Worm (Caenorhabditis elegans): ENCODE data around the gene T05C12.8.

The T05C12.8 gene

DNA sequence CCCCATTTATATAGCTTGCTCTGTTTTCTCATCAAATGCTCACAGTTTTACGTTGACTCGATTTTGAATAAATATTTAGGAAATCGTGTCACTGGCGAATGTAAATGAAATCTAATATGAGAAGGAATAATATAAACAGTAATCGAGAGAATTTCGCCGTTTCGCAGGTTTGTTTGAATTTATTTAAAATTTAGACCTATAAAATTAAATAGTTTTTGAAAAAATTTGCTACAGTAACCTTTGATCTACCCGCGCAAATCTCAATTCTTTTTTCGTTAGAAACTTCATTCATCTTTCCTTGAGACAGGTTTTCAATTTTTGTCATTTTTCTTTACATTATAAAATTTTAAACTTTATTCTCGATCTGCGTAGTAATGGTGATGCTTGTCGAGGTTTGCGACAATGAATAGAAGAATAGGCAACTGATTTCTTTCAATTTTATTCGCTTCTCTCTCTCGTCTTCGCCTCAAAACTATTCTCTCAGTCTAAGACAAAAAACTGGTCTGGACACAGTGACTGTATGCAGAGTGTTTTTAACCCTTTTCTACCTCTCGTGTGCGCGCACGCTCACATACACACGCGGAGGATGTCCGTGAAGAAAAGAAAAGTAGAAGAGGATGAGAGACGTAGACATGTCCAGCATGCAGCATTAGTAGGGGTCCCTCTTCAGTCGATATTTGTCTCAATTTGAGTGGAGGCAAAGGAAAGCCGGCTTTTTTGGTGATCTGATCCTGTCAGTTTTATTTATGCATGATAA lies 32.1 kb upstream of the T05C12.8 start, which contains the start of gene dab-1:
Gene dab-1 (plus strand): TSS at position 78 of the 757 bp plus-strand sequence.
- TF ChIP-seq pag-3 (tag; optimal IDR thresholded peaks at IDR 0.05; ENCODE audit: borderline replicate concordance) = no peak
- TF ChIP-seq ceh-2 (tag; optimal IDR thresholded peaks at IDR 0.05) = no peak
- no peak for TF ChIP-seq rnt-1 (tag; optimal IDR thresholded peaks at IDR 0.05)
- TF ChIP-seq unc-55 (GFP tag; optimal IDR thresholded peaks at IDR 0.05) = peak; percentile 30
- TF ChIP-seq hlh-30 (tag; optimal IDR thresholded peaks at IDR 0.05; ENCODE audit: insufficient read depth) = peak; percentile 49
- TF ChIP-seq elt-2 (tag; optimal IDR thresholded peaks at IDR 0.05) = peak; percentile 3
- TF ChIP-seq nfya-1 (tag; optimal IDR thresholded peaks at IDR 0.05) = peak; percentile 32
- peak; percentile 6 for TF ChIP-seq ceh-31 (tag; optimal IDR thresholded peaks at IDR 0.05)
- TF ChIP-seq ceh-19 (GFP tag; optimal IDR thresholded peaks at IDR 0.05) = peak; percentile 37

DNA sequence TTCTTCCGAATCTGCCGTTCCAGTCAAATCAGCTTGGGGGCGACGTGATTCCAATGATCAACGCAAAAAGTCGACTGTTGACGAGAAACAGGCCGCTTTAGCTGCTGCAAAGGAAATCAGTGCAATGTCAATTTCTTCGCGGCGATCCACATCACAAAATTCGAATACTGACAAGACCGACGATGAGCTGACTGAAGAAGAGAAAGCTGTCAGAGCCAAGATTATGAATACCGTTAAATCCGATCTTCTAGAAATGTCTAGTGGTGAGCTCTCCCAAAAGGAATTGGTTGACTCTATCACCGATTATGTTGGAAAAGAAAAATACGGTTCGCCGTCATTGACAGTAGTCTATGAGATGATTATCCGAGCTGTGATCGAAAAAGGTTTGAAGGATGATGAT lies 29.9 kb upstream of the T05C12.8 start:
- TF ChIP-seq tbx-7 (tag; optimal IDR thresholded peaks at IDR 0.05) = no peak
- no peak for TF ChIP-seq ttx-3 (tag; optimal IDR thresholded peaks at IDR 0.05)
- no peak for TF ChIP-seq ceh-24 (tag; optimal IDR thresholded peaks at IDR 0.05)
- TF ChIP-seq hlh-15 (tag; optimal IDR thresholded peaks at IDR 0.05) = no peak
- no peak for TF ChIP-seq ceh-31 (tag; optimal IDR thresholded peaks at IDR 0.05)
- no peak for TF ChIP-seq C38D4.7 (GFP tag; optimal IDR thresholded peaks at IDR 0.05)
- TF ChIP-seq ceh-48 (tag; optimal IDR thresholded peaks at IDR 0.05) = no peak
- TF ChIP-seq rnt-1 (tag; optimal IDR thresholded peaks at IDR 0.05) = no peak
- no peak for TF ChIP-seq ceh-18 (tag; optimal IDR thresholded peaks at IDR 0.05)
- TF ChIP-seq unc-3 (GFP tag; conservative IDR thresholded peaks at IDR 0.05) = no peak
- no peak for TF ChIP-seq unc-3 (tag; optimal IDR thresholded peaks at IDR 0.05)
- no peak for TF ChIP-seq elt-4 (tag; optimal IDR thresholded peaks at IDR 0.05)
- no peak for TF ChIP-seq lim-6 (tag; optimal IDR thresholded peaks at IDR 0.05)
- no peak for TF ChIP-seq ceh-30 (tag; optimal IDR thresholded peaks at IDR 0.05)
- no peak for TF ChIP-seq K09A11.1 (tag; optimal IDR thresholded peaks at IDR 0.05; ENCODE audit: insufficient read depth)
- TF ChIP-seq eyg-1 (tag; optimal IDR thresholded peaks at IDR 0.05) = no peak
- no peak for TF ChIP-seq pros-1 (tag; optimal IDR thresholded peaks at IDR 0.05)
- no peak for TF ChIP-seq nfya-1 (tag; optimal IDR thresholded peaks at IDR 0.05)
- TF ChIP-seq hlh-6 (tag; optimal IDR thresholded peaks at IDR 0.05) = no peak

DNA sequence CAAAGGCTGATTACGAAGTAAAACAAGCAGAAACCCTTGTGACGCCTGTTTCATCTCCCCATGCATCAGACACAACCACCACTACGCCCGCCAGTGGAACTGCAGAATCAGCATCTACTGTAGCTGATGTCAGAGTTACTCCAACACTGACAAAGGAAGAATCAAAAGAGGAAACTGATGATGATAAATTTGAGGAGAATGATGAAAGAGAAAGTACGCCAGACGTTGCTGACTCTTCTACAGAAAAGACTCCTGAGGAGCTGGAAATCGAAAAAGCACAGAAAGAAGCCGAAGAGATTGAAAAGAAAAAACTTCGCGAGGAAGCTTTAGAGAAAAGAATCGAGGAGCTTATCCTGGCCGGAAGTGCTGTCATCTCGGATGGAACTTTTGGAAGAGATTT lies 27.9 kb upstream of the T05C12.8 start:
- TF ChIP-seq tbx-2 (tag; optimal IDR thresholded peaks at IDR 0.05) (no peak), ceh-14 (tag; optimal IDR thresholded peaks at IDR 0.05) (no peak), ceh-19 (GFP tag; optimal IDR thresholded peaks at IDR 0.05) (no peak), gmeb-2 (tag; optimal IDR thresholded peaks at IDR 0.05) (no peak), dve-1 (tag; optimal IDR thresholded peaks at IDR 0.05) (no peak), ttx-3 (tag; optimal IDR thresholded peaks at IDR 0.05) (no peak)

DNA sequence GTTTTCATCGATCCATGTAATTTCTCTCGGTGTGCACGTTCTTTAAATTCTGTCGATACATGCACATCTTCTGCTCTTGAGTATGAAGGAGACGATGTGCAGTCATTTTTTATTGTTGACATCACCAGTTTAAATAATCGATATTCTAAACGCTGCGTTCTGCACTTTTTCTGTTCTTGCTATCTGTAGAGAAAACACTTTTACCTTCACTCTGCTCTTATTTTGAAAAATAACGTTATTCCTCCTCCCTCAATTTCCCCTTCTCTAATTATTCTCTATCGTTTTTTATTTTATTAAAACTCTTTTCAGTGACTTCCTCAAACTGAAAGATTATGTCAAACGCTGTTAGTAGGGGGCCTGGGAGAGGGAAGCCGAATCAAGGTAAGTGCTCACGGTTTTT lies 26.6 kb upstream of the T05C12.8 start, which contains the start of gene ifg-1:
Gene ifg-1 (plus strand): TSS at position 301 of the 400 bp plus-strand sequence.
- no peak for TF ChIP-seq tbx-2 (tag; optimal IDR thresholded peaks at IDR 0.05)
- TF ChIP-seq nhr-232 (tag; optimal IDR thresholded peaks at IDR 0.05) = no peak
- no peak for TF ChIP-seq ceh-31 (tag; optimal IDR thresholded peaks at IDR 0.05)
- TF ChIP-seq hlh-30 (tag; optimal IDR thresholded peaks at IDR 0.05; ENCODE audit: insufficient read depth) = no peak
- no peak for TF ChIP-seq ref-2 (tag; optimal IDR thresholded peaks at IDR 0.05)
- TF ChIP-seq elt-4 (tag; optimal IDR thresholded peaks at IDR 0.05) = no peak
- no peak for TF ChIP-seq pha-2 (tag; optimal IDR thresholded peaks at IDR 0.05)
- TF ChIP-seq sox-2 (GFP tag; IDR thresholded peaks at IDR 0.05) = no peak

DNA sequence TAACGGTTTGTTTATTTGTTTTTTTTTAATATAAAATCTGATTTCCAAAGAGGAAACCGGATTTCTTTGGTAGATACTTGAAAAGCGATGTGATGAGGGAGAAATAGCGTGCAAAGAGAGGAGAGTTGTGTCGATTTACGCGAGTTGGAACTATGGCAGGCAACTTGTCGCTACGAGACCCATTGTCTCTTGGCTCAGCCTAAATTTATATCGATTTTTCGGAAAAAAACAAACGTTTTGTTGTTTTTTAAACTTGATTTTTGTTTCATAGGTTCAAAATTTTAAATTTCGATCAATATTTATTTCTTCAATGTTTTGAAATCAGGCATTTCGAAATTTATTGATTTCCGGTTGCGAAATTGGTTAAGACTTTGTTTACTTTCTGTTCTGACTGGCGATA lies 26.1 kb upstream of the T05C12.8 start, which contains the start of gene M110.3:
Gene M110.3 (minus strand): TSS at position 184 of the 400 bp plus-strand sequence.
- peak; percentile 21 for TF ChIP-seq ets-4 (tag; optimal IDR thresholded peaks at IDR 0.05)
- peak; percentile 9 for TF ChIP-seq pax-1 (tag; optimal IDR thresholded peaks at IDR 0.05)
- TF ChIP-seq unc-42 (tag; optimal IDR thresholded peaks at IDR 0.05) = peak; percentile 37
- peak; percentile 32 for TF ChIP-seq ceh-34 (tag; optimal IDR thresholded peaks at IDR 0.05)
- peak; percentile 20 for TF ChIP-seq nfya-1 (tag; optimal IDR thresholded peaks at IDR 0.05)
- TF ChIP-seq ceh-48 (tag; optimal IDR thresholded peaks at IDR 0.05) = peak; percentile 78
- no peak for TF ChIP-seq ahr-1 (tag; optimal IDR thresholded peaks at IDR 0.05)
- TF ChIP-seq dve-1 (tag; optimal IDR thresholded peaks at IDR 0.05) = peak; percentile 20
- peak; percentile 20 for TF ChIP-seq unc-55 (GFP tag; optimal IDR thresholded peaks at IDR 0.05)
- no peak for TF ChIP-seq hlh-6 (tag; optimal IDR thresholded peaks at IDR 0.05)
- no peak for TF ChIP-seq unc-3 (GFP tag; conservative IDR thresholded peaks at IDR 0.05)
- TF ChIP-seq unc-3 (tag; optimal IDR thresholded peaks at IDR 0.05) = no peak
